Worm (Caenorhabditis elegans): ENCODE data around the gene oac-3.

oac-3 gene

DNA sequence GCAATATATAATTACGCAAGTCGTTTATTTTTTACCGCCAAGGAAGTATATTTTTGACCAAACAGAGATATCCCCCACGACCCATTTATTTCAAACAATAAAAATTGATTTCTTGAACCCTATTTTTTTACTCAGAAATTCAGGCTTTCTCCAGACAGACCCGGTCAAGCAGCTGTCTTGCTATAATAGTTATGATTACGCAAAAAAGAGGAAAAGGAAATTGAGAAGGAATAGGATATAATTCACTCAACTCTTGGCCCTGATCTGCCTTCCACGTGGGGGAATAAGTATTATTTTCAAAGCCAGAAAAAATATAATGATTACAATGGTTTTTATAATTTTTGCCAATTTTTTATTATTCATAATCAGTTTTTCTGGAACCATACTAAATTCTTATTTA lies 42.2 kb upstream of the oac-3 start, which contains the start of gene srx-136:
Gene srx-136, plus strand, starts transcription at position 301 of the 400 bp plus-strand sequence.
- TF ChIP-seq K09A11.1 (tag; optimal IDR thresholded peaks at IDR 0.05; ENCODE audit: insufficient read depth) = no peak
- TF ChIP-seq unc-55 (GFP tag; optimal IDR thresholded peaks at IDR 0.05) = no peak
- TF ChIP-seq ceh-30 (tag; optimal IDR thresholded peaks at IDR 0.05) = no peak
- no peak for TF ChIP-seq hlh-15 (tag; optimal IDR thresholded peaks at IDR 0.05)
- TF ChIP-seq ref-2 (tag; optimal IDR thresholded peaks at IDR 0.05) = no peak
- no peak for TF ChIP-seq unc-3 (GFP tag; conservative IDR thresholded peaks at IDR 0.05)
- TF ChIP-seq unc-3 (tag; optimal IDR thresholded peaks at IDR 0.05) = no peak

DNA sequence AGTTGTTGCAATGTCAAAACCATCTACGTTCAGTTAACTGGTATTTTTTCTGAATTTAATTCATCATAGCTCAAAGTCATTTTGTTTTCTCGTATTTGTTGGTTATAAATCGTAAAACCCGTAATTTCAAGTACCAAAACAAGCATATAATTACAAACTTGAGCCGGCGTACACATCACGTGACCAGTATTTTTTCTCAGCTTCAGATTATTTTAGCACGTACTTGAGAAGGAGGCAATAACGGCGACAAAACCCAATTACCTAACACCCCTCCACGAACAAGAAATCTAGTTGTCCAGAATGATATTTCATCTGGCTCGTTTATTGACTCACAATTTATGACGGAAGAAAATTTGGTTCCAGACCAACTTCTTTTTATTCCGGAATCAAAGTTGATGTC lies 40.4 kb upstream of the oac-3 start, which contains the start of gene srx-135:
Gene srx-135, plus strand, starts transcription at position 301 of the 400 bp plus-strand sequence.
- TF ChIP-seq unc-3 (GFP tag; conservative IDR thresholded peaks at IDR 0.05) = no peak
- no peak for TF ChIP-seq unc-3 (tag; optimal IDR thresholded peaks at IDR 0.05)
- no peak for TF ChIP-seq syd-9 (tag; optimal IDR thresholded peaks at IDR 0.05)
- TF ChIP-seq nfya-1 (tag; optimal IDR thresholded peaks at IDR 0.05) = no peak
- no peak for TF ChIP-seq pros-1 (tag; optimal IDR thresholded peaks at IDR 0.05)
- TF ChIP-seq pha-2 (tag; optimal IDR thresholded peaks at IDR 0.05) = no peak
- TF ChIP-seq sox-4 (tag; optimal IDR thresholded peaks at IDR 0.05) = no peak
- TF ChIP-seq fax-1 (tag; optimal IDR thresholded peaks at IDR 0.05) = no peak
- TF ChIP-seq unc-42 (tag; optimal IDR thresholded peaks at IDR 0.05) = no peak
- no peak for TF ChIP-seq hlh-6 (tag; optimal IDR thresholded peaks at IDR 0.05)
- TF ChIP-seq pat-9 (tag; optimal IDR thresholded peaks at IDR 0.05) = no peak
- no peak for TF ChIP-seq ztf-16 (tag; optimal IDR thresholded peaks at IDR 0.05)
- TF ChIP-seq T23F11.4 (GFP tag; optimal IDR thresholded peaks at IDR 0.05) = no peak
- no peak for TF ChIP-seq pha-4 (tag; optimal IDR thresholded peaks at IDR 0.05)
- no peak for TF ChIP-seq ceh-34 (tag; optimal IDR thresholded peaks at IDR 0.05)
- no peak for TF ChIP-seq fkh-6 (tag; optimal IDR thresholded peaks at IDR 0.05)
- no peak for TF ChIP-seq ets-4 (tag; optimal IDR thresholded peaks at IDR 0.05)
- no peak for TF ChIP-seq hlh-8 (tag; optimal IDR thresholded peaks at IDR 0.05)
- TF ChIP-seq fkh-10 (GFP tag; optimal IDR thresholded peaks at IDR 0.05) = no peak
- TF ChIP-seq pax-1 (tag; optimal IDR thresholded peaks at IDR 0.05) = no peak

DNA sequence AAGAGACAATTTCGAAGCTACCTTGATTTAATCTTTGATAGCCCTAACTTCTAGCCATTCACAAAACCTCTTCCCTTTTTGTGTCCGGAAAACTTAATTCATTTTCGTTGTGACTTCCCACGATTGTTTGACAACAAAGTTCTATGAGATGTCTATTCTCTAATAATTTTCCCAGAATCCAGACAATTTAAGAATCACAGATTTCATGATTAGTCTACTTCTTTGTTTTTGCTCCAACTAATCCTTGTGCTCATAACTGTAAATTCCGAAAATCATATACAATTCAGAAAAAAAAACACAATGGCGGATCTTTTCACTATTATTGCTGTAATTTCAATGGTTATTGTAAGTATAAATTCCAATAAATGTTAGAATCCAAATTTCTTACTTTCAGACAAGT lies 36.8 kb upstream of the oac-3 start, which contains the start of gene srx-137:
Gene srx-137, plus strand, starts transcription at position 301 of the 400 bp plus-strand sequence.
- TF ChIP-seq ztf-16 (tag; optimal IDR thresholded peaks at IDR 0.05) (no peak), odd-2 (tag; optimal IDR thresholded peaks at IDR 0.05) (no peak), syd-9 (tag; optimal IDR thresholded peaks at IDR 0.05) (no peak), hlh-8 (tag; optimal IDR thresholded peaks at IDR 0.05) (no peak), ets-4 (tag; optimal IDR thresholded peaks at IDR 0.05) (no peak), K02D7.2 (tag; optimal IDR thresholded peaks at IDR 0.05) (no peak), Y22D7AL.16 (tag; optimal IDR thresholded peaks at IDR 0.05) (no peak), ceh-19 (GFP tag; optimal IDR thresholded peaks at IDR 0.05) (no peak), pha-2 (tag; optimal IDR thresholded peaks at IDR 0.05) (no peak), pax-1 (tag; optimal IDR thresholded peaks at IDR 0.05) (no peak), pha-4 (tag; optimal IDR thresholded peaks at IDR 0.05) (no peak), unc-86 (tag; optimal IDR thresholded peaks at IDR 0.05) (no peak), hlh-13 (GFP tag; optimal IDR thresholded peaks at IDR 0.05) (no peak), npax-4 (tag; optimal IDR thresholded peaks at IDR 0.05) (no peak), F13H6.1 (tag; optimal IDR thresholded peaks at IDR 0.05) (no peak)

DNA sequence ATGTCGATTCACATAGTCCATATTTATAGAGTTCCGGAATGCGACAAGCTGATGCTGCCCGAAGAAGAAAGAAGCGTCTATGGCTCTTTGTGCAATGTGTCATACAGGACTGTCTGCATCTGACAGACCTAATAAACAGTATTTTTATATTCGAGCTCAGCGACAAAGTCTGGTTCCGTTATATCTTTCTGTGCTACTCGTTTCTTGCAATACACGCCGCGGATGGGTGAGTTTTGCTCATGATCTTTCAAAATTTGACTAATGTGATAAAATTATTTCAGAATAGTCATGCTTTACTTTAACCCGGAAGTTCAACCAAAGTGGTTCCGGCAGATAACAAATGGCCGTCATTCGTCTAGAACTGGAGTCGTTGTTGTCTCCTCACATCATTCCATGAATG lies 35.6 kb upstream of the oac-3 start:
- no peak for TF ChIP-seq fkh-10 (GFP tag; optimal IDR thresholded peaks at IDR 0.05)
- no peak for TF ChIP-seq nhr-11 (tag; optimal IDR thresholded peaks at IDR 0.05)

DNA sequence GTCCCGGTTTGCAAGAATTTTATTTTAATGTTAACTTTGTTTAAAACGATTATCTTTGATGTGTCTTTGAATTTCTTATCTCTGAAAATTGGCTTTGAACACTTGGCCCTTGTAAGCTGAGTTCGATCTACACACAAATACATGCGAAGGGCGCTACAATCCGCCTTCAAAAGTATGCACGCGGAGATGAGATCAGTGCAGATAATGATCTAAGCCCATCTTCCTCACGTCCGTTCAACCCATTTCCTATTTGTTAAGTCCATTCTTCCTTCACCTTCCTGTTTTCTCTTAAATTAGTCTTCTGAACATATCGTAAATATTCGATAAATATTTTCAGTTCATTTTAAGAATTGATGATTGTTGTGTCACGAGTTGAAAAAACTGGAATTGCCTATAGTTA lies 33.0 kb upstream of the oac-3 start, which contains the start of gene nhr-175:
Gene nhr-175, plus strand, starts transcription at position 339 of the 400 bp plus-strand sequence.
- TF ChIP-seq pag-3 (tag; optimal IDR thresholded peaks at IDR 0.05; ENCODE audit: borderline replicate concordance) = no peak
- no peak for TF ChIP-seq npax-4 (tag; optimal IDR thresholded peaks at IDR 0.05)
- TF ChIP-seq ref-2 (tag; optimal IDR thresholded peaks at IDR 0.05) = no peak
- no peak for TF ChIP-seq rnt-1 (tag; optimal IDR thresholded peaks at IDR 0.05)
- no peak for TF ChIP-seq sox-4 (tag; optimal IDR thresholded peaks at IDR 0.05)
